Fruit fly (Drosophila melanogaster) whole organism, pupa: ENCODE measurements around the gene CG7246.

Source experiments
- CG10348 ChIP-seq: fragments of 200-800 bp; sonication (Bioruptor generic); IDR thresholded peaks from 2 replicates; pipeline ENCODE4 v1.3.6; 2022; ENCODE audit warnings: missing biosample characterization, missing genetic modification characterization
- CG12605 ChIP-seq: fragments of 200-800 bp; sonication (Bioruptor generic); IDR thresholded peaks from 2 replicates; pipeline ENCODE4 v1.3.6; 2022; ENCODE audit warnings: missing biosample characterization, missing genetic modification characterization
- CG13204 ChIP-seq: fragments of 200-800 bp; sonication (Bioruptor generic); optimal IDR thresholded peaks from 2 replicates; lab custom pipeline; 2018; ENCODE audit warnings: missing biosample characterization, mild to moderate bottlenecking, missing genetic modification characterization, moderate library complexity
- CG14655 ChIP-seq: fragments of 200-800 bp; sonication (Bioruptor generic); optimal IDR thresholded peaks from 3 replicates; lab custom pipeline; 2017; ENCODE audit warnings: mild to moderate bottlenecking, missing biosample characterization, missing genetic modification reagents, missing genetic modification characterization
- CG15710 ChIP-seq: fragments of 200-800 bp; sonication (Bioruptor generic); optimal IDR thresholded peaks from 2 replicates; lab custom pipeline; 2018; ENCODE audit warnings: missing biosample characterization, mild to moderate bottlenecking, missing genetic modification characterization, moderate library complexity
- CG17806 ChIP-seq: fragments of 200-800 bp; sonication (Bioruptor generic); optimal IDR thresholded peaks from 2 replicates; lab custom pipeline; 2018; ENCODE audit warnings: missing biosample characterization, mild to moderate bottlenecking, missing genetic modification characterization, moderate library complexity
- CG32121 ChIP-seq: fragments of 200-800 bp; sonication (Bioruptor generic); IDR thresholded peaks from 2 replicates; pipeline ENCODE4 v1.3.6; 2022; ENCODE audit warnings: missing biosample characterization, missing genetic modification characterization
- CG34367 ChIP-seq: fragments of 200-800 bp; sonication (Bioruptor generic); optimal IDR thresholded peaks from 2 replicates; lab custom pipeline; 2018; ENCODE audit warnings: missing biosample characterization, mild to moderate bottlenecking, missing genetic modification characterization
- CG4496 ChIP-seq: fragments of 200-800 bp; sonication (Bioruptor generic); IDR thresholded peaks from 3 replicates; pipeline ENCODE4 v1.3.6; 2022; ENCODE audit warnings: missing biosample characterization, missing genetic modification characterization
- CG8159 ChIP-seq: fragments of 200-800 bp; sonication (Bioruptor generic); optimal IDR thresholded peaks from 3 replicates; lab custom pipeline; 2018; ENCODE audit warnings: missing biosample characterization, mild to moderate bottlenecking, missing genetic modification characterization, moderate library complexity
- CG8301 ChIP-seq: fragments of 200-800 bp; sonication (Bioruptor generic); optimal IDR thresholded peaks from 2 replicates; lab custom pipeline; 2018; ENCODE audit warnings: missing biosample characterization, mild to moderate bottlenecking, missing genetic modification characterization
- CG9948 ChIP-seq: fragments of 200-800 bp; sonication (Bioruptor generic); optimal IDR thresholded peaks from 2 replicates; lab custom pipeline; 2018; ENCODE audit warnings: missing biosample characterization, mild to moderate bottlenecking, missing genetic modification characterization, moderate library complexity
- D1 ChIP-seq: fragments of 200-800 bp; sonication (Bioruptor generic); optimal IDR thresholded peaks from 2 replicates; lab custom pipeline; 2018; ENCODE audit warnings: missing biosample characterization, mild to moderate bottlenecking, missing genetic modification characterization, moderate library complexity
- EcR ChIP-seq: fragments of 200-800 bp; sonication (Bioruptor generic); optimal IDR thresholded peaks from 3 replicates; lab custom pipeline; 2019; ENCODE audit warnings: missing biosample characterization, missing genetic modification characterization, mild to moderate bottlenecking, moderate library complexity, missing genetic modification reagents
- Ets98B ChIP-seq: fragments of 200-800 bp; sonication (Bioruptor generic); IDR thresholded peaks from 2 replicates; pipeline ENCODE4 v1.3.6; 2022; ENCODE audit warnings: missing biosample characterization, missing genetic modification characterization
- Pif1A ChIP-seq: fragments of 200-800 bp; sonication (Bioruptor generic); optimal IDR thresholded peaks from 3 replicates; lab custom pipeline; 2016; ENCODE audit warnings: missing biosample characterization, missing genetic modification characterization
- Pif1B ChIP-seq: fragments of 200-800 bp; sonication (Bioruptor generic); optimal IDR thresholded peaks from 3 replicates; lab custom pipeline; 2016; ENCODE audit warnings: missing biosample characterization, missing genetic modification characterization
- Snoo ChIP-seq: fragments of 200-800 bp; sonication (Bioruptor generic); optimal IDR thresholded peaks from 3 replicates; lab custom pipeline; 2017; ENCODE audit warnings: missing biosample characterization, mild to moderate bottlenecking, missing genetic modification characterization, inconsistent platforms
- fd96Ca ChIP-seq: fragments of 200-800 bp; sonication (Bioruptor generic); IDR thresholded peaks from 3 replicates; pipeline ENCODE4 v1.3.6; 2022; ENCODE audit warnings: missing biosample characterization, missing genetic modification characterization
- gl ChIP-seq: fragments of 200-800 bp; sonication (Bioruptor generic); optimal IDR thresholded peaks from 2 replicates; lab custom pipeline; 2018; ENCODE audit warnings: missing biosample characterization, mild to moderate bottlenecking, missing genetic modification characterization
- rn ChIP-seq: fragments of 200-800 bp; sonication (Bioruptor generic); IDR thresholded peaks from 2 replicates; pipeline ENCODE4 v1.3.6; 2022; ENCODE audit warnings: missing biosample characterization, missing genetic modification characterization

Gene CG7246

dm6 chrX:9109072-9109844 is 28.4 kb upstream of the CG7246 start:
- no peak for TF ChIP-seq D1 (tag; lab: Kevin White, UChicago)
- TF ChIP-seq gl (tag; lab: Kevin White, UChicago), result no peak
- TF ChIP-seq CG4496 (GFP tag; lab: Robert Waterston, UW), result peak; percentile 57; the same call in 1 of the 3 replicates
- TF ChIP-seq CG9948 (tag; lab: Kevin White, UChicago), result peak; percentile 50
- peak; percentile 40 for TF ChIP-seq CG8159
- TF ChIP-seq CG8301, result peak; percentile 41
- TF ChIP-seq Ets98B (GFP tag; lab: Robert Waterston, UW), result no peak; the same call in 1 of the 2 replicates
- TF ChIP-seq Pif1A (GFP tag; lab: Kevin White, UChicago), result no peak
- no peak; the same call in 2 of the 3 replicates for TF ChIP-seq fd96Ca
- peak; percentile 45 for TF ChIP-seq CG34367 (tag; lab: Kevin White, UChicago)
- TF ChIP-seq Snoo (tag; lab: Kevin White, UChicago), result peak; percentile 23
- no peak for TF ChIP-seq CG17806 (tag; lab: Kevin White, UChicago)
- TF ChIP-seq CG13204, result no peak
- peak; percentile 32 for TF ChIP-seq CG15710 (tag; lab: Kevin White, UChicago)

- TF ChIP-seq Pif1A (GFP tag; lab: Kevin White, UChicago) (no peak), CG12605 (GFP tag; lab: Robert Waterston, UW) (no peak), Pif1B (GFP tag; lab: Kevin White, UChicago) (no peak), CG8159 (no peak), Ets98B (GFP tag; lab: Robert Waterston, UW) (no peak), CG15710 (tag; lab: Kevin White, UChicago) (no peak), CG32121 (GFP tag; lab: Robert Waterston, UW) (no peak), Snoo (tag; lab: Kevin White, UChicago) (no peak), CG13204 (no peak), CG10348 (GFP tag; lab: Robert Waterston, UW) (no peak), D1 (tag; lab: Kevin White, UChicago) (no peak), fd96Ca (no peak), CG17806 (tag; lab: Kevin White, UChicago) (no peak), CG9948 (tag; lab: Kevin White, UChicago) (no peak), CG4496 (GFP tag; lab: Robert Waterston, UW) (no peak), gl (tag; lab: Kevin White, UChicago) (no peak), CG14655 (GFP tag; lab: Kevin White, UChicago) (no peak)
Observed at dm6 chrX:9108387-9108786, 27.5 kb upstream of the CG7246 start, which contains the start of gene AP-1gamma. Gene AP-1gamma (plus strand): TSS chrX:9108691.

- no peak for TF ChIP-seq Pif1B (GFP tag; lab: Kevin White, UChicago)
- no peak for TF ChIP-seq Pif1A (GFP tag; lab: Kevin White, UChicago)
- no peak for TF ChIP-seq CG12605 (GFP tag; lab: Robert Waterston, UW)
- peak; percentile 6; the same call in 1 of the 3 replicates for TF ChIP-seq CG4496 (GFP tag; lab: Robert Waterston, UW)
- TF ChIP-seq fd96Ca, result 0 out of 3 replicates have a peak, but pooled peaks have one; percentile 24
- no peak for TF ChIP-seq Snoo (tag; lab: Kevin White, UChicago)
- no peak for TF ChIP-seq CG17806 (tag; lab: Kevin White, UChicago)
- peak; percentile 0 for TF ChIP-seq CG9948 (tag; lab: Kevin White, UChicago)
- no peak for TF ChIP-seq gl (tag; lab: Kevin White, UChicago)
- no peak for TF ChIP-seq CG10348 (GFP tag; lab: Robert Waterston, UW)
- no peak for TF ChIP-seq CG34367 (tag; lab: Kevin White, UChicago)
- TF ChIP-seq Ets98B (GFP tag; lab: Robert Waterston, UW), result 0 out of 2 replicates have a peak, but pooled peaks have one; percentile 5
- no peak for TF ChIP-seq D1 (tag; lab: Kevin White, UChicago)
Observed at dm6 chrX:9106775-9107283, 26.0 kb upstream of the CG7246 start, which contains the start of gene Arfrp1. Gene Arfrp1 (plus strand): TSS chrX:9107069.

dm6 chrX:9106212-9106774 is 25.4 kb upstream of the CG7246 start, which contains the start of gene Bx42:
Gene Bx42 (minus strand): TSS chrX:9106604.
- TF ChIP-seq CG4496 (GFP tag; lab: Robert Waterston, UW) (peak; percentile 28; the same call in 1 of the 3 replicates), EcR (no peak)

- no peak for TF ChIP-seq rn (GFP tag; lab: Robert Waterston, UW)
- no peak for TF ChIP-seq CG32121 (GFP tag; lab: Robert Waterston, UW)
- no peak for TF ChIP-seq Ets98B (GFP tag; lab: Robert Waterston, UW)
- no peak for TF ChIP-seq EcR
- TF ChIP-seq CG34367 (tag; lab: Kevin White, UChicago), result no peak
- TF ChIP-seq CG10348 (GFP tag; lab: Robert Waterston, UW), result no peak
- no peak for TF ChIP-seq CG12605 (GFP tag; lab: Robert Waterston, UW)
- no peak for TF ChIP-seq D1 (tag; lab: Kevin White, UChicago)
- TF ChIP-seq CG17806 (tag; lab: Kevin White, UChicago), result no peak
- no peak for TF ChIP-seq CG15710 (tag; lab: Kevin White, UChicago)
- no peak for TF ChIP-seq Pif1B (GFP tag; lab: Kevin White, UChicago)
- no peak for TF ChIP-seq CG4496 (GFP tag; lab: Robert Waterston, UW)
Observed at dm6 chrX:9103308-9104185, 22.7 kb upstream of the CG7246 start, which contains the start of gene CG7766. Gene CG7766 (minus strand): TSS chrX:9103739.
